Worm (Caenorhabditis elegans) whole organism, young adult: ENCODE measurements around the gene gphr-2.

ENCODE experiments used
- B0261.1 ChIP-seq: sonication (generic microtip); optimal IDR thresholded peaks from 2 replicates; lab custom pipeline; 2016; ENCODE audit warnings: mild to moderate bottlenecking, missing genetic modification characterization, moderate library complexity, missing compliant biosample characterization
- C17E4.6 ChIP-seq: fragments of 200-800 bp; sonication (Bioruptor generic); IDR thresholded peaks from 2 replicates; pipeline ENCODE4 v1.3.6; 2022; ENCODE audit warnings: missing genetic modification reagents, missing genetic modification characterization, missing compliant biosample characterization
- F10E7.11 ChIP-seq: sonication (generic microtip); optimal IDR thresholded peaks from 2 replicates; lab custom pipeline; 2017; ENCODE audit warnings: mild to moderate bottlenecking, missing genetic modification characterization, moderate library complexity, missing compliant biosample characterization
- F23B12.7 ChIP-seq: sonication (generic microtip); optimal IDR thresholded peaks from 2 replicates; lab custom pipeline; 2017; ENCODE audit warnings: missing genetic modification characterization, mild to moderate bottlenecking, missing compliant biosample characterization, antibody characterized with exemption, moderate library complexity; ENCODE audit not compliant: insufficient read depth
- F39B2.1 ChIP-seq: fragments of 200-800 bp; sonication (Bioruptor generic); IDR thresholded peaks from 2 replicates; pipeline ENCODE4 v1.3.6; 2022; ENCODE audit warnings: missing genetic modification reagents, missing genetic modification characterization, missing compliant biosample characterization
- F52B5.7 ChIP-seq: sonication (generic microtip); optimal IDR thresholded peaks from 2 replicates; lab custom pipeline; 2016; ENCODE audit warnings: mild to moderate bottlenecking, missing genetic modification characterization, missing compliant biosample characterization
- F57A8.1 ChIP-seq: fragments of 200-800 bp; sonication (Bioruptor generic); optimal IDR thresholded peaks from 2 replicates; lab custom pipeline; 2018; ENCODE audit warnings: mild to moderate bottlenecking, missing genetic modification characterization, moderate library complexity, missing compliant biosample characterization
- K11D2.4 ChIP-seq: fragments of 200-800 bp; sonication (Bioruptor generic); IDR thresholded peaks from 2 replicates; pipeline ENCODE4 v1.3.6; 2022; ENCODE audit warnings: missing genetic modification reagents, missing genetic modification characterization, missing compliant biosample characterization
- Y56A3A.18 ChIP-seq: fragments of 200-800 bp; sonication (Bioruptor generic); IDR thresholded peaks from 2 replicates; pipeline ENCODE4 v1.3.6; 2022; ENCODE audit warnings: missing genetic modification reagents, missing genetic modification characterization, missing compliant biosample characterization
- Y79H2A.3 ChIP-seq: fragments of 200-800 bp; sonication (Bioruptor generic); conservative IDR thresholded peaks from 2 replicates; pipeline ENCODE4 v1.3.6; 2022; ENCODE audit warnings: missing genetic modification reagents, missing genetic modification characterization, missing compliant biosample characterization
- Y95B8A.8 ChIP-seq: fragments of 200-800 bp; sonication (Bioruptor generic); IDR thresholded peaks from 2 replicates; pipeline ENCODE4 v1.3.6; 2022; ENCODE audit warnings: missing genetic modification reagents, missing genetic modification characterization, missing compliant biosample characterization
- aptf-3 ChIP-seq: fragments of 200-800 bp; sonication (Bioruptor generic); IDR thresholded peaks from 2 replicates; pipeline ENCODE4 v1.3.6; 2022; ENCODE audit warnings: missing genetic modification characterization, missing compliant biosample characterization
- cebp-2 ChIP-seq: fragments of 200-800 bp; sonication (Bioruptor generic); IDR thresholded peaks from 2 replicates; pipeline ENCODE4 v1.3.6; 2022; ENCODE audit warnings: missing genetic modification characterization, missing compliant biosample characterization
- ceh-27 ChIP-seq: fragments of 200-800 bp; sonication (Bioruptor generic); optimal IDR thresholded peaks from 2 replicates; lab custom pipeline; 2018; ENCODE audit warnings: mild to moderate bottlenecking, missing genetic modification characterization, moderate library complexity, missing compliant biosample characterization
- ceh-79 ChIP-seq: sonication (generic microtip); optimal IDR thresholded peaks from 2 replicates; lab custom pipeline; 2017; ENCODE audit warnings: mild to moderate bottlenecking, missing genetic modification characterization, missing compliant biosample characterization
- ceh-91 ChIP-seq: fragments of 200-800 bp; sonication (Bioruptor generic); IDR thresholded peaks from 2 replicates; pipeline ENCODE4 v1.3.6; 2022; ENCODE audit warnings: missing genetic modification reagents, missing genetic modification characterization, missing compliant biosample characterization
- egl-44 ChIP-seq: fragments of 200-800 bp; sonication (Bioruptor generic); IDR thresholded peaks from 2 replicates; pipeline ENCODE4 v1.3.6; 2022; ENCODE audit warnings: missing genetic modification reagents, missing genetic modification characterization, missing compliant biosample characterization
- ekl-4 ChIP-seq: fragments of 200-800 bp; sonication (Bioruptor generic); IDR thresholded peaks from 2 replicates; pipeline ENCODE4 v1.3.6; 2022; ENCODE audit warnings: missing genetic modification reagents, missing genetic modification characterization, missing compliant biosample characterization
- fkh-3 ChIP-seq: sonication (generic microtip); optimal IDR thresholded peaks from 2 replicates; lab custom pipeline; 2016; ENCODE audit warnings: mild to moderate bottlenecking, missing genetic modification characterization, missing compliant biosample characterization
- hlh-12 ChIP-seq: sonication (generic microtip); optimal IDR thresholded peaks from 2 replicates; lab custom pipeline; 2016; ENCODE audit warnings: missing genetic modification characterization, missing compliant biosample characterization
- hmg-20 ChIP-seq: fragments of 200-800 bp; sonication (Bioruptor generic); IDR thresholded peaks from 2 replicates; pipeline ENCODE4 v1.3.6; 2022; ENCODE audit warnings: missing genetic modification reagents, missing genetic modification characterization, missing compliant biosample characterization
- hrde-1 ChIP-seq: sonication (generic microtip); optimal IDR thresholded peaks from 2 replicates; lab custom pipeline; 2016; ENCODE audit warnings: missing genetic modification characterization, mild to moderate bottlenecking, missing compliant biosample characterization, moderate library complexity, missing genotype, missing genetic modification reagents, borderline replicate concordance
- let-607 ChIP-seq, 2 experiments: fragments of 200-800 bp in 1 of 2; sonication (Bioruptor generic) in 1 of 2; sonication (generic microtip) in 1 of 2; optimal IDR thresholded peaks; 2 replicates each; lab custom pipeline; 2016 to 2018; ENCODE audit warnings: mild to moderate bottlenecking in 2 of 2, missing compliant biosample characterization in 2 of 2, missing genetic modification characterization in 2 of 2, moderate library complexity in 2 of 2, missing genotype in 1 of 2
- lin-40 ChIP-seq: sonication (generic microtip); optimal IDR thresholded peaks from 2 replicates; lab custom pipeline; 2016; ENCODE audit warnings: missing genetic modification characterization, mild to moderate bottlenecking, missing compliant biosample characterization, missing genotype, missing genetic modification reagents
- lir-1 ChIP-seq: fragments of 200-800 bp; sonication (Bioruptor generic); conservative IDR thresholded peaks from 2 replicates; pipeline ENCODE4 v1.3.6; 2022; ENCODE audit warnings: missing genetic modification reagents, missing genetic modification characterization, missing compliant biosample characterization
- lsl-1 ChIP-seq: fragments of 200-800 bp; sonication (Bioruptor generic); optimal IDR thresholded peaks from 2 replicates; lab custom pipeline; 2018; ENCODE audit warnings: mild to moderate bottlenecking, missing genetic modification characterization, moderate library complexity, missing compliant biosample characterization
- madf-3 ChIP-seq: fragments of 200-800 bp; sonication (Bioruptor generic); IDR thresholded peaks from 2 replicates; pipeline ENCODE4 v1.3.6; 2022; ENCODE audit warnings: missing genetic modification reagents, missing genetic modification characterization, missing compliant biosample characterization
- mel-28 ChIP-seq: sonication (generic microtip); optimal IDR thresholded peaks from 2 replicates; lab custom pipeline; 2016; ENCODE audit warnings: borderline replicate concordance, mild to moderate bottlenecking, missing genetic modification characterization, missing compliant biosample characterization
- mes-4 ChIP-seq: sonication (generic microtip); optimal IDR thresholded peaks from 2 replicates; lab custom pipeline; 2016; ENCODE audit warnings: missing genotype, missing genetic modification characterization, missing compliant biosample characterization
- nfyb-1 ChIP-seq: fragments of 200-800 bp; sonication (Bioruptor generic); IDR thresholded peaks from 2 replicates; pipeline ENCODE4 v1.3.6; 2022; ENCODE audit warnings: missing genetic modification reagents, missing genetic modification characterization, missing compliant biosample characterization
- nhr-179 ChIP-seq: sonication (generic microtip); optimal IDR thresholded peaks from 2 replicates; lab custom pipeline; 2016; ENCODE audit warnings: mild to moderate bottlenecking, missing genetic modification characterization, missing compliant biosample characterization
- nhr-80 ChIP-seq: sonication (generic microtip); optimal IDR thresholded peaks from 2 replicates; lab custom pipeline; 2016; ENCODE audit warnings: missing genetic modification characterization, missing compliant biosample characterization
- rpc-1 ChIP-seq, 2 experiments: fragments of 150-350 bp in 1 of 2; sonication (generic microtip) in 1 of 2; optimal IDR thresholded peaks; 2 replicates each; lab custom pipeline; 2014 to 2018; ENCODE audit warnings: missing biosample characterization in 1 of 2, missing genetic modification characterization in 1 of 2, missing genetic modification reagents in 1 of 2, missing genotype in 1 of 2
- sdz-38 ChIP-seq: sonication (generic microtip); optimal IDR thresholded peaks from 2 replicates; lab custom pipeline; 2016; ENCODE audit warnings: missing genotype, missing genetic modification characterization, missing compliant biosample characterization
- snpc-1.3 ChIP-seq: sonication (generic microtip); optimal IDR thresholded peaks from 2 replicates; lab custom pipeline; 2017; ENCODE audit warnings: missing genetic modification characterization, mild to moderate bottlenecking, missing compliant biosample characterization, antibody characterized with exemption, moderate library complexity, missing genotype, missing genetic modification reagents; ENCODE audit not compliant: insufficient read depth
- somi-1 ChIP-seq: fragments of 200-800 bp; sonication (Bioruptor generic); optimal IDR thresholded peaks from 2 replicates; lab custom pipeline; 2018; ENCODE audit warnings: mild to moderate bottlenecking, missing genetic modification characterization, missing compliant biosample characterization
- tlf-1 ChIP-seq: fragments of 200-800 bp; sonication (Bioruptor generic); optimal IDR thresholded peaks from 2 replicates; lab custom pipeline; 2018; ENCODE audit warnings: mild to moderate bottlenecking, missing genetic modification characterization, missing compliant biosample characterization
- unc-62 ChIP-seq: fragments of 150-350 bp; optimal IDR thresholded peaks from 2 replicates; lab custom pipeline; 2014; ENCODE audit warnings: missing biosample characterization, missing genetic modification reagents, missing genetic modification characterization
- xnd-1 ChIP-seq: sonication (generic microtip); optimal IDR thresholded peaks from 2 replicates; lab custom pipeline; 2016; ENCODE audit warnings: missing genotype, missing genetic modification reagents, missing genetic modification characterization, missing compliant biosample characterization
- zfh-2 ChIP-seq: fragments of 200-800 bp; sonication (Bioruptor generic); conservative IDR thresholded peaks from 2 replicates; pipeline ENCODE4 v1.3.6; 2022; ENCODE audit warnings: missing genetic modification reagents, missing genetic modification characterization, missing compliant biosample characterization
- ztf-18 ChIP-seq: sonication (generic microtip); optimal IDR thresholded peaks from 2 replicates; lab custom pipeline; 2016; ENCODE audit warnings: missing genotype, mild to moderate bottlenecking, missing genetic modification characterization, missing compliant biosample characterization
- ztf-28 ChIP-seq: fragments of 200-800 bp; sonication (Bioruptor generic); IDR thresholded peaks from 2 replicates; pipeline ENCODE4 v1.3.6; 2022; ENCODE audit warnings: missing genetic modification reagents, missing genetic modification characterization, missing compliant biosample characterization
- ztf-6 ChIP-seq: fragments of 200-800 bp; sonication (Bioruptor generic); IDR thresholded peaks from 2 replicates; pipeline ENCODE4 v1.3.6; 2022; ENCODE audit warnings: missing genetic modification reagents, missing genetic modification characterization, missing compliant biosample characterization

Gene gphr-2

ce11 chrX:14281526-14281925, 26.0 kb downstream of the gphr-2 start, which contains the start of gene E02H4.2:
E02H4.2 (minus strand) TSS chrX:14281626.
- no peak for TF ChIP-seq let-607 (tag; optimal IDR thresholded peaks at IDR 0.05; lab: Kevin White, UChicago)
- no peak for TF ChIP-seq egl-44 (GFP tag; lab: Robert Waterston, UW)
- TF ChIP-seq hlh-12, result no peak
- TF ChIP-seq sdz-38 (tag; lab: Kevin White, UChicago), result no peak
- TF ChIP-seq K11D2.4, result no peak
- TF ChIP-seq ztf-18 (tag; lab: Kevin White, UChicago), result no peak

DNA sequence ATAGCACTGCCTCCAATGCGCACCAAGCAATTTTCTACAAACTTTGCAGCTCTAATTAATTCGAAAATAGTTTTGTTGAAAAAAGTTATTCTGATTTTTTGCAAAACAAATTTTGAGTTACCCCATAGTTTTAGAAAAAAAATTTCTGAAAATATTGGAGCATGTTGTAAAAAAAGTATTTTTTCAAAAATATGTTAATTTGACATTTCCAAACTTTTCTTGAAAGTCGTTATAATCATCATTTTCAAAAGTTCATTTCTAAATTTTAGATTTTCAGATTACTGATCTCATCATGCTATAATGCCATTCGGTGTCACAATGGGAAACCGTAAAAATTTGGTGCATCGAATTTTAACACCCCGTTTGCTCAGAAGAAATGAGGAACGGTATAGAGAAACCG, 39.8 kb downstream of the gphr-2 start, which contains the start of gene del-1:
Gene del-1 (plus strand): TSS at position 301 of the 400 bp plus-strand sequence.
- TF ChIP-seq F10E7.11 (no peak), nhr-80 (no peak), aptf-3 (GFP tag; lab: Robert Waterston, UW) (no peak), F52B5.7 (tag; lab: Kevin White, UChicago) (no peak), lir-1 (GFP tag; lab: Robert Waterston, UW) (no peak), ceh-27 (GFP tag; lab: Kevin White, UChicago) (no peak), ztf-28 (GFP tag; lab: Robert Waterston, UW) (no peak), hmg-20 (GFP tag; lab: Robert Waterston, UW) (no peak), F57A8.1 (GFP tag; lab: Kevin White, UChicago) (no peak)
- TF ChIP-seq, all 124 proteins: peak for 0

ce11 chrX:14267170-14267569, 40.4 kb downstream of the gphr-2 start:
- TF ChIP-seq K11D2.4, result no peak
- no peak for TF ChIP-seq mel-28 (tag; lab: Kevin White, UChicago)
- TF ChIP-seq madf-3 (GFP tag; lab: Robert Waterston, UW), result no peak
- TF ChIP-seq tlf-1 (GFP tag; lab: Kevin White, UChicago), result no peak
- TF ChIP-seq nhr-179 (tag; lab: Kevin White, UChicago), result no peak
- TF ChIP-seq hrde-1 (tag; lab: Kevin White, UChicago), result no peak
- TF ChIP-seq somi-1 (GFP tag; lab: Kevin White, UChicago), result no peak
- TF ChIP-seq F39B2.1 (GFP tag; lab: Robert Waterston, UW), result no peak
- no peak for TF ChIP-seq F10E7.11
- no peak for TF ChIP-seq Y95B8A.8
- TF ChIP-seq lin-40 (tag; lab: Kevin White, UChicago), result no peak
- TF ChIP-seq fkh-3 (tag; lab: Kevin White, UChicago), result no peak

ce11 chrX:14263473-14263872, 44.1 kb downstream of the gphr-2 start, which contains the start of gene E02H4.8:
E02H4.8 (minus strand) TSS chrX:14263573.
- no peak for TF ChIP-seq Y79H2A.3
- TF ChIP-seq unc-62 (GFP tag; lab: Kevin White, UChicago), result no peak
- TF ChIP-seq lsl-1, result no peak
- TF ChIP-seq ceh-79 (tag; lab: Kevin White, UChicago), result no peak
- no peak for TF ChIP-seq B0261.1 (tag; lab: Kevin White, UChicago)

ce11 chrX:14257661-14258060, 49.9 kb downstream of the gphr-2 start, which contains the start of gene E02H4.4:
E02H4.4 (plus strand) TSS chrX:14257961.
- TF ChIP-seq F57A8.1 (GFP tag; lab: Kevin White, UChicago), result no peak
- TF ChIP-seq ekl-4 (GFP tag; lab: Robert Waterston, UW), result no peak
- no peak for TF ChIP-seq rpc-1 (optimal IDR thresholded peaks at IDR 0.05; lab: Kevin White, UChicago)
- TF ChIP-seq rpc-1 (tag; optimal IDR thresholded peaks at IDR 0.05; lab: Kevin White, UChicago), result no peak
- no peak for TF ChIP-seq zfh-2
- TF ChIP-seq mes-4 (tag; lab: Kevin White, UChicago), result no peak
- TF ChIP-seq let-607 (tag; optimal IDR thresholded peaks at IDR 0.05; lab: Kevin White, UChicago), result no peak
- no peak for TF ChIP-seq Y56A3A.18 (GFP tag; lab: Robert Waterston, UW)
- TF ChIP-seq snpc-1.3, result no peak
- no peak for TF ChIP-seq F23B12.7
- TF ChIP-seq xnd-1 (tag; lab: Kevin White, UChicago), result no peak
- no peak for TF ChIP-seq cebp-2 (GFP tag; lab: Robert Waterston, UW)
- TF ChIP-seq C17E4.6 (GFP tag; lab: Robert Waterston, UW), result no peak
- TF ChIP-seq ztf-6 (GFP tag; lab: Robert Waterston, UW), result no peak
- TF ChIP-seq nfyb-1 (GFP tag; lab: Robert Waterston, UW), result no peak
- TF ChIP-seq ceh-91 (GFP tag; lab: Robert Waterston, UW), result no peak
- no peak for TF ChIP-seq hlh-12
